Worm (Caenorhabditis elegans) whole organism, mixed stage, embryonic: ENCODE measurements around the gene emb-30.

Experiments used
- M03D4.4 ChIP-seq: sonication (generic microtip); optimal IDR thresholded peaks from 2 replicates; lab custom pipeline; 2017; ENCODE audit warnings: mild to moderate bottlenecking, missing genetic modification characterization, missing compliant biosample characterization
- ceh-43 ChIP-seq: fragments of 200-800 bp; sonication (Bioruptor generic); optimal IDR thresholded peaks from 2 replicates; lab custom pipeline; 2018; ENCODE audit warnings: mild to moderate bottlenecking, missing genetic modification characterization, moderate library complexity, missing compliant biosample characterization
- lin-13 ChIP-seq: fragments of 150-350 bp; optimal IDR thresholded peaks from 2 replicates; lab custom pipeline; 2014; ENCODE audit warnings: missing biosample characterization, missing genetic modification characterization
- mep-1 ChIP-seq: fragments of 150-350 bp; optimal IDR thresholded peaks from 2 replicates; lab custom pipeline; 2017; ENCODE audit warnings: missing biosample characterization, missing genetic modification reagents, missing genetic modification characterization, inconsistent platforms
- nhr-237 ChIP-seq: fragments of 150-350 bp; optimal IDR thresholded peaks from 2 replicates; lab custom pipeline; 2014; ENCODE audit warnings: missing biosample characterization, missing genetic modification characterization
- nhr-28 ChIP-seq: fragments of 150-350 bp; optimal IDR thresholded peaks from 2 replicates; lab custom pipeline; 2014; ENCODE audit warnings: missing biosample characterization, missing genetic modification characterization
- pha-4 ChIP-seq: fragments of 150-350 bp; optimal IDR thresholded peaks from 2 replicates; lab custom pipeline; 2018; ENCODE audit warnings: missing biosample characterization, missing genetic modification reagents, missing genetic modification characterization
- snpc-4 ChIP-seq: fragments of 150-350 bp; optimal IDR thresholded peaks from 2 replicates; lab custom pipeline; 2014; ENCODE audit warnings: missing biosample characterization, missing genetic modification characterization
- unc-62 ChIP-seq: fragments of 150-350 bp; optimal IDR thresholded peaks from 2 replicates; lab custom pipeline; 2014; ENCODE audit warnings: missing biosample characterization, missing genetic modification reagents, missing genetic modification characterization
- ztf-11 ChIP-seq: fragments of 150-350 bp; optimal IDR thresholded peaks from 2 replicates; lab custom pipeline; 2014; ENCODE audit warnings: missing biosample characterization, missing genetic modification characterization

DNA sequence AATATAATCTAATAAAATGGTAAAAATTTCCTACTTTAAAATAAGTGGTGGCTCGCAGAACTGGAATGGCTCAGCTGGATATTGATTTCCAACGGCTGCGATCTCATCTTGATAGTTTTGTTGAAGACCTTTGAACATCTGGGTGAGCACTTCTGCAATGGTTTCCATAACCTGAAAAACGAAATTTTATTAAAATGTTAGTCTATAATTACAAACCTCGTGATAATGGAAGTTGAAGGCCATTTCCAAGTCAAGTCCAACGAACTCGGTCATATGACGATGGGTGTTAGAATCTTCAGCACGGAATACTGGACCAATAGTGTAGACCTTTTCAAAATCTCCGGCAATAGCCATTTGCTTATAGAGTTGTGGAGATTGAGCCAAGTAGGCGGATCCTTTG is 48.5 kb upstream of the emb-30 start:
- TF ChIP-seq nhr-28 (tag; lab: Kevin White, UChicago): no peak
- TF ChIP-seq mep-1: no peak
- no peak for TF ChIP-seq nhr-237
- TF ChIP-seq unc-62 (GFP tag; lab: Kevin White, UChicago): no peak
- no peak for TF ChIP-seq ceh-43 (GFP tag; lab: Kevin White, UChicago)
- TF ChIP-seq snpc-4 (tag; lab: Kevin White, UChicago): no peak
- TF ChIP-seq lin-13: no peak
- no peak for TF ChIP-seq ztf-11 (tag; lab: Kevin White, UChicago)
- no peak for TF ChIP-seq pha-4 (tag; lab: Kevin White, UChicago)
- TF ChIP-seq M03D4.4 (tag; lab: Kevin White, UChicago): no peak
